Fruit fly (Drosophila melanogaster): ENCODE data around the gene Sbat.

Sbat gene

DNA sequence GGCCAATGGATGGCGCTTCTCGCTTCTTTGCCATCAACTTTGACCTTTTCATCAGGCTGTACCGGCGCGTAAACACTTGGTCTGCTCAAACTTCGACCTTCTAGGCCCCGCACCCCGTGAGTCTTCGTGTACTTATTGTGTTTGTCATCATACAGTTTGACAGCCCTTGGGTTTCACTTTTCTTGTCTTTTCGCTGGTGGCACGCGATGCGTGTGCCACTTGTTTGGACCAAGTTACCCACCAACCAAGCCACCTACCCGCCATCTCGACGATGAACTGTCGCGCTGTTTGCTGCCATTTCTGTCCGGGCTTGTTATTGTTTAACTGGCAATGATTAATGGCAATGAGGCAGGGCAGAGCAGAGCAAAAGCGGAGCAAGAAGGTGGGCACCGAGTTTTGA lies 29.6 kb downstream of the Sbat start:
- TF ChIP-seq tj (GFP tag; optimal IDR thresholded peaks at IDR 0.05) (no peak), cic (GFP tag; optimal IDR thresholded peaks at IDR 0.05) (no peak)

DNA sequence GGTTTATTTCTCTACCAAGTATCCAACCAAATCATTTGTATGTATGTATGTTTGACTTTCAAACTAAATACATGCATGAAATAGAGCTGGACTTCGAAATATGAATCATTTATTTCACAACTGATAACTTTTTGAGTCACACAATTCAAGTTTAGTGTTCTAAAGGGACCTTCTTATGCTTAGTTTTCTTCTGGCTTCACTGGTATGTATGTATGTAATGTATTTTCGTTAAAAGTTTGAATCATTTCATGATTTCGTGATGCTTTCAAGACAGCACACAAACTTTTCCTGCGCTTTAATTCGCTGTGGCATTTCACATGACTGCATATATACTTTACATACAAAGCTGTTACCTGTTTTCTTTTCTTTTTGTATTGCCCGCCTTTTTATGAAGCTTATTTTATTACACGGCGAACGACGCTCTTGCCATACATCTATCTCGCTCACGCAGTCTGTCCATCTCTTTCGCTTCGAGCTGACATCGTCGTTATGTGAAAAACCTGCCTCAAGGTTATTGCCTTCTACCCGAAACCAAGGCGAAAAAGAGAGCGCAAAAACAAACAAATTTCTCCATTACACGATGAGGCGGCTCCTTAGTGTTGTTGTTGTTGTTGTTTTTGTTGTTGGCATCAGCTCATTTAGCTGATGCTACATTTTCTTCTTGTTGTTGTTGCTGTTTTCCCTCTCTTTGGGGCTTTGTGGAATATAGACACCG lies 30.5 kb downstream of the Sbat start:
- TF ChIP-seq pad (GFP tag; optimal IDR thresholded peaks at IDR 0.05) (no peak), tj (GFP tag; optimal IDR thresholded peaks at IDR 0.05) (peak; percentile 99)

DNA sequence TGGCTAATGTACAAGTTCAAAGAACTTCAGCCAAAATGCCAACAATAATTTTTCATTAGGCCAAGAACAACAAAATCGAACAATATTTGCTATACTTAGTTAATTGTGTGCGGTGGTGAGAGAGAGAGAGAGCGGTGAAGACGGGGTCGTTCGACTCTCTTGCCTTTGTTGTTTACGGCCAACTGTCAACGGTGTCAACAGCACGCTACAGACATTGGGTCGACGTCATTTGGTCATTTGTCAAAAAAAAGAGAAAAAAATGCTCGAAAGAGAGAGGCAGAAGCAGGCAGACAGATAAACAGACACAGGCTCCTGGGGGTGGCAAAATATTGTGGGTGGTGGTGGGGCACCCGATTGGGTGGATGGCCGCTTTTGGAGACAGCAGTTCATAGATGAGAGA lies 31.4 kb downstream of the Sbat start:
- TF ChIP-seq ovo (GFP tag; optimal IDR thresholded peaks at IDR 0.05) (no peak), Hr96 (GFP tag; optimal IDR thresholded peaks at IDR 0.05) (no peak), tj (GFP tag; optimal IDR thresholded peaks at IDR 0.05) (no peak), CG14711 (tag; optimal IDR thresholded peaks at IDR 0.05) (no peak), CG11617 (GFP tag; optimal IDR thresholded peaks at IDR 0.05) (no peak), CG7045 (GFP tag; optimal IDR thresholded peaks at IDR 0.05) (no peak), toe (GFP tag; optimal IDR thresholded peaks at IDR 0.05) (no peak), cnc (optimal IDR thresholded peaks at IDR 0.05) (no peak)

DNA sequence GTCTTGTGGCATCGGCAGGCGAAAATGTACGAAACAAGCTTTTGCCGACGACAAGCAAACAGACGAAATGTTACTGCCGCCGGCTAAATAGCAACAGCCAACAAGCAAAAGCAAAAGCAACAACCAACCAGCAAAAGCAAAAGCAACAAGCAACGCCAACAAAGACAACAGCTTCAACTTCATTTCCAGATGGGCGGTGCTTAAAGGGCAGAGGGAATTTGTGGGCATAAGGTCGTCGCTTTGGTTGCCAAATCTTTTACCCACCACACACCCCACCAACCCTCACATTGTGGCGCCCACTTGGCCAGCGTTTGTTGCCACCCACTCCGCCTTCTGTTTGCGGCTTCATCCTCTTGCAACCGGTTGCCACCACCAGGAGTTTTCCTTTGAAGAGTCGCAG lies 32.8 kb downstream of the Sbat start:
- TF ChIP-seq pad (GFP tag; optimal IDR thresholded peaks at IDR 0.05), result no peak
- TF ChIP-seq CG7101 (tag; optimal IDR thresholded peaks at IDR 0.05), result no peak
- TF ChIP-seq CG33017 (tag; optimal IDR thresholded peaks at IDR 0.05), result no peak
- no peak for TF ChIP-seq ovo (GFP tag; optimal IDR thresholded peaks at IDR 0.05)
- no peak for TF ChIP-seq kay (GFP tag; ENCODE audit: borderline replicate concordance)
- TF ChIP-seq CG5204 (GFP tag; optimal IDR thresholded peaks at IDR 0.05), result no peak
- no peak for TF ChIP-seq Hr96 (GFP tag; optimal IDR thresholded peaks at IDR 0.05)
- TF ChIP-seq cic (GFP tag; optimal IDR thresholded peaks at IDR 0.05), result no peak
- TF ChIP-seq tj (GFP tag; optimal IDR thresholded peaks at IDR 0.05), result no peak

DNA sequence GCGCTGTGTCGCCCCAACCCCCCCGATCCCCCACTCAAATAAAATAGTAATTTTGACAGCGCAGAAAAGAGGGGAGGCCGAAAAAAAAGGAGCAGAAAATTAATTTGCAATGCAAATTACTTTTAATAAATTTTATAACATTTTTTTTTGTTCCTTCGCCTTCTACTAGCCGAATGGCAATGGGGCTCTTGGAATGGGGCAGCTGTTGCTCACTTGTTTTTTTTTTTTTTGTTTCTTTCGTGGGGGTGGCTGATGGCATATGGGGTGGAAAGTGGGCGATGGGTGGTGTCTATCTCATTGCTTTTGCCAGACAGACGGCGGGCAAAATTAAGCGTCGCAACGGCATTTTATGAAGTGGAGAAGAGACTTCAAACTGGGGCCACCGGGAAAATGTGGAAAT lies 42.5 kb downstream of the Sbat start:
- TF ChIP-seq bab1 (GFP tag; optimal IDR thresholded peaks at IDR 0.05) (no peak), CG5204 (GFP tag; optimal IDR thresholded peaks at IDR 0.05) (no peak), Clk (GFP tag; optimal IDR thresholded peaks at IDR 0.05) (no peak), CG7101 (tag; optimal IDR thresholded peaks at IDR 0.05) (no peak), kay (GFP tag; ENCODE audit: borderline replicate concordance) (no peak), Crg-1 (GFP tag; optimal IDR thresholded peaks at IDR 0.05) (no peak), cic (GFP tag; optimal IDR thresholded peaks at IDR 0.05) (no peak), toe (GFP tag; optimal IDR thresholded peaks at IDR 0.05) (no peak), CG11617 (GFP tag; optimal IDR thresholded peaks at IDR 0.05) (no peak)

DNA sequence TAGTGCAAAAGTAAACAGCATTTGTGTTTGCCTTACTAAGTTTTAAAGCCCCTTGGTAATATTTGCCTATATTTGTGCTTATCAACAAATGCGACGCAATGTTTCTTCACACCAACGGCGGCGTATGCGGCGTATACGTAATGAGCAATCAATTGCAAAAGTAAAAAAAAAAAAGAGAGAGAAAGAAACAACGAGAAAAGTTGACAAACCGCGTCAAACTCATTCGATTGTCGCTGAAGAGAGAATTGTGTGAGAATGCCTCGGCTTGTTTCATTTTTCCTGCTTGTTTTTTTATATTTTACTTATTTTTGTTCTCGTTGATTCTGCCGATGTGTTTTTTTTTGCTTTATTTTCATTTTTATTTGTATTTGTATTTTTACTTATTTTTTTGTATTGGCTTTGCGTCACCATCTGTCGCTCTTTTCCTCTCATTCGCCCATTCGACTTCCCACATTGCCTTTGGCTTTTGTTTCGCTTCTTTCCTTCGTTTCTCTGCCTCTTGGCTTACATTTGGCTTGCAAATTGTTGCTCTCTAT lies 46.2 kb downstream of the Sbat start:
- TF ChIP-seq CG33017 (tag; optimal IDR thresholded peaks at IDR 0.05), result peak; percentile 74
- TF ChIP-seq cnc (optimal IDR thresholded peaks at IDR 0.05), result no peak
- peak; percentile 70 for TF ChIP-seq Mnt (GFP tag; optimal IDR thresholded peaks at IDR 0.05)
- peak; percentile 86 for TF ChIP-seq CG12768 (GFP tag; optimal IDR thresholded peaks at IDR 0.05)
- TF ChIP-seq toe (GFP tag; optimal IDR thresholded peaks at IDR 0.05), result peak; percentile 53
- TF ChIP-seq pad (GFP tag; optimal IDR thresholded peaks at IDR 0.05), result no peak
- peak; percentile 99 for TF ChIP-seq kay (GFP tag; ENCODE audit: borderline replicate concordance)
- peak; percentile 36 for TF ChIP-seq CG1620 (GFP tag; optimal IDR thresholded peaks at IDR 0.05)
- peak; percentile 79 for TF ChIP-seq CG11617 (GFP tag; optimal IDR thresholded peaks at IDR 0.05)
- peak; percentile 59 for TF ChIP-seq CG5204 (GFP tag; optimal IDR thresholded peaks at IDR 0.05)
- TF ChIP-seq CG7101 (tag; optimal IDR thresholded peaks at IDR 0.05), result peak; percentile 76
- peak; percentile 60 for TF ChIP-seq CG7045 (GFP tag; optimal IDR thresholded peaks at IDR 0.05)
- peak; percentile 60 for TF ChIP-seq Clk (GFP tag; optimal IDR thresholded peaks at IDR 0.05)
- peak; percentile 73 for TF ChIP-seq tj (GFP tag; optimal IDR thresholded peaks at IDR 0.05)
- no peak for TF ChIP-seq bab1 (GFP tag; optimal IDR thresholded peaks at IDR 0.05)
- TF ChIP-seq Crg-1 (GFP tag; optimal IDR thresholded peaks at IDR 0.05), result peak; percentile 85
- peak; percentile 88 for TF ChIP-seq cic (GFP tag; optimal IDR thresholded peaks at IDR 0.05)
- peak; percentile 75 for TF ChIP-seq ovo (GFP tag; optimal IDR thresholded peaks at IDR 0.05)
- peak; percentile 39 for TF ChIP-seq CG14711 (tag; optimal IDR thresholded peaks at IDR 0.05)
- peak; percentile 29 for TF ChIP-seq Hr96 (GFP tag; optimal IDR thresholded peaks at IDR 0.05)
